Worm (Caenorhabditis elegans) whole organism, L1 larva: Measurements from ENCODE around the gene F09F9.3.
A peak's percentile ranks its signal among the peaks of the same experiment; 100 is the strongest.

Experiments used
- C04F5.9 ChIP-seq: sonication (generic microtip); optimal IDR thresholded peaks from 2 replicates; lab custom pipeline; 2016; ENCODE audit warnings: missing genetic modification characterization, missing compliant biosample characterization
- ama-1 ChIP-seq: fragments of 150-350 bp; optimal IDR thresholded peaks from 2 replicates; lab custom pipeline; 2014
- dpl-1 ChIP-seq, 3 experiments: fragments of 150-350 bp in 2 of 3; sonication (generic microtip) in 1 of 3; optimal IDR thresholded peaks; 2 replicates each; lab custom pipeline; 2014 to 2017; ENCODE audit warnings: missing biosample characterization in 3 of 3, missing genetic modification characterization in 3 of 3, missing genetic modification reagents in 3 of 3
- efl-3 ChIP-seq: fragments of 200-800 bp; sonication (Bioruptor generic); optimal IDR thresholded peaks from 2 replicates; lab custom pipeline; 2018; ENCODE audit warnings: mild to moderate bottlenecking, missing genetic modification characterization, missing compliant biosample characterization
- elt-2 ChIP-seq: sonication (generic microtip); optimal IDR thresholded peaks from 2 replicates; lab custom pipeline; 2016; ENCODE audit warnings: missing genetic modification characterization, mild to moderate bottlenecking, inconsistent platforms, missing compliant biosample characterization, missing genetic modification reagents
- fkh-10 ChIP-seq: sonication (generic microtip); optimal IDR thresholded peaks from 2 replicates; lab custom pipeline; 2017; ENCODE audit warnings: missing biosample characterization, missing genetic modification reagents, missing genetic modification characterization
- nhr-20 ChIP-seq: sonication (generic microtip); optimal IDR thresholded peaks from 2 replicates; lab custom pipeline; 2016; ENCODE audit warnings: mild to moderate bottlenecking, missing genetic modification characterization, missing compliant biosample characterization
- pqm-1 ChIP-seq: sonication (generic microtip); optimal IDR thresholded peaks from 3 replicates; lab custom pipeline; 2017; ENCODE audit warnings: missing biosample characterization, missing genetic modification characterization
- rnt-1 ChIP-seq: sonication (generic microtip); optimal IDR thresholded peaks from 2 replicates; lab custom pipeline; 2016; ENCODE audit warnings: mild to moderate bottlenecking, missing genetic modification characterization, moderate library complexity, missing compliant biosample characterization
- snpc-4 ChIP-seq: fragments of 150-350 bp; optimal IDR thresholded peaks from 2 replicates; lab custom pipeline; 2014; ENCODE audit warnings: missing biosample characterization, missing genetic modification characterization
- unc-98 ChIP-seq: fragments of 200-800 bp; sonication (Bioruptor generic); IDR thresholded peaks from 2 replicates; pipeline ENCODE4 v1.3.6; 2022; ENCODE audit warnings: missing genetic modification characterization, missing compliant biosample characterization

ce11 chrX:4138413-4139193, 17.8 kb upstream of the F09F9.3 start:
- TF ChIP-seq fkh-10 (GFP tag; lab: Kevin White, UChicago) (no peak), elt-2 (tag; lab: Kevin White, UChicago) (no peak), dpl-1 (GFP tag; optimal IDR thresholded peaks at IDR 0.05; lab: Kevin White, UChicago) (no peak), pqm-1 (tag; lab: Kevin White, UChicago) (no peak), snpc-4 (tag; lab: Kevin White, UChicago) (no peak), C04F5.9 (tag; lab: Kevin White, UChicago) (no peak), rnt-1 (tag; lab: Kevin White, UChicago) (peak; percentile 1), ama-1 (lab: Kevin White, UChicago) (no peak), nhr-20 (tag; lab: Kevin White, UChicago) (peak; percentile 44), unc-98 (GFP tag; lab: Robert Waterston, UW) (no peak), efl-3 (GFP tag; lab: Kevin White, UChicago) (no peak)
